Fruit fly (Drosophila melanogaster) whole organism, embryonic: ENCODE data around the gene CG33230.

Experiments used
- Antp ChIP-seq: fragments of 200-800 bp; sonication (Bioruptor generic); optimal IDR thresholded peaks from 3 replicates; lab custom pipeline; 2016; ENCODE audit warnings: missing biosample characterization, missing genetic modification characterization
- BEAF-32 ChIP-seq: fragments of 200-800 bp; sonication (Bioruptor generic); optimal IDR thresholded peaks from 3 replicates; lab custom pipeline; 2017; ENCODE audit warnings: missing biosample characterization, missing genetic modification characterization, mild to moderate bottlenecking, moderate library complexity, missing genetic modification reagents
- C15 ChIP-seq: fragments of 200-800 bp; sonication (Bioruptor generic); IDR thresholded peaks from 3 replicates; pipeline ENCODE4 v1.3.6; 2022; ENCODE audit warnings: missing biosample characterization, missing genetic modification characterization
- CG10321 ChIP-seq: fragments of 200-800 bp; sonication (Bioruptor generic); IDR thresholded peaks from 2 replicates; pipeline ENCODE4 v1.3.6; 2022; ENCODE audit warnings: missing biosample characterization, missing genetic modification characterization
- CG10979 ChIP-seq: fragments of 200-800 bp; sonication (Bioruptor generic); optimal IDR thresholded peaks from 2 replicates; lab custom pipeline; 2018; ENCODE audit warnings: missing biosample characterization, mild to moderate bottlenecking, missing genetic modification characterization, moderate library complexity
- CG11093 ChIP-seq: fragments of 200-800 bp; sonication (Bioruptor generic); IDR thresholded peaks from 3 replicates; pipeline ENCODE4 v1.3.6; 2022; ENCODE audit warnings: missing biosample characterization, missing genetic modification characterization
- CG11247 ChIP-seq: fragments of 200-800 bp; sonication (Bioruptor generic); IDR thresholded peaks from 2 replicates; pipeline ENCODE4 v1.3.6; 2022; ENCODE audit warnings: missing biosample characterization, missing genetic modification characterization
- CG11504 ChIP-seq: fragments of 200-800 bp; sonication (Bioruptor generic); optimal IDR thresholded peaks from 3 replicates; lab custom pipeline; 2019; ENCODE audit warnings: missing biosample characterization, mild to moderate bottlenecking, missing genetic modification characterization, moderate library complexity
- CG12659 ChIP-seq: fragments of 200-800 bp; sonication (Bioruptor generic); optimal IDR thresholded peaks from 3 replicates; lab custom pipeline; 2017; ENCODE audit warnings: mild to moderate bottlenecking, missing biosample characterization, missing genetic modification reagents, missing genetic modification characterization
- CG12942 ChIP-seq: fragments of 200-800 bp; sonication (Bioruptor generic); optimal IDR thresholded peaks from 3 replicates; lab custom pipeline; 2016; ENCODE audit warnings: missing biosample characterization, missing genetic modification characterization
- CG14014 ChIP-seq: fragments of 200-800 bp; sonication (Bioruptor generic); IDR thresholded peaks from 2 replicates; pipeline ENCODE4 v1.3.6; 2022; ENCODE audit warnings: missing biosample characterization, missing genetic modification characterization
- CG15601 ChIP-seq: fragments of 200-800 bp; sonication (Bioruptor generic); optimal IDR thresholded peaks from 3 replicates; lab custom pipeline; 2019; ENCODE audit warnings: missing biosample characterization, mild to moderate bottlenecking, missing genetic modification characterization, moderate library complexity
- CG18619 ChIP-seq: fragments of 200-800 bp; sonication (Bioruptor generic); optimal IDR thresholded peaks from 3 replicates; lab custom pipeline; 2017; ENCODE audit warnings: missing biosample characterization, mild to moderate bottlenecking, missing genetic modification characterization
- CG2120 ChIP-seq: fragments of 200-800 bp; sonication (Bioruptor generic); optimal IDR thresholded peaks from 3 replicates; lab custom pipeline; 2016; ENCODE audit warnings: missing biosample characterization, missing genetic modification characterization
- CG2129 ChIP-seq: fragments of 200-800 bp; sonication (Bioruptor generic); IDR thresholded peaks from 2 replicates; pipeline ENCODE4 v1.3.6; 2022; ENCODE audit warnings: missing biosample characterization, missing genetic modification characterization; ENCODE audit not compliant: partially characterized antibody
- CG5180 ChIP-seq: fragments of 200-800 bp; sonication (Bioruptor generic); optimal IDR thresholded peaks from 3 replicates; lab custom pipeline; 2017; ENCODE audit warnings: missing biosample characterization, missing genetic modification characterization, mild to moderate bottlenecking, moderate library complexity, missing genetic modification reagents
- CG6854 ChIP-seq: fragments of 200-800 bp; sonication (Bioruptor generic); optimal IDR thresholded peaks from 3 replicates; lab custom pipeline; 2017; ENCODE audit warnings: missing biosample characterization, mild to moderate bottlenecking, missing genetic modification characterization
- CG7556 ChIP-seq: fragments of 200-800 bp; sonication (Bioruptor generic); optimal IDR thresholded peaks from 2 replicates; lab custom pipeline; 2017; ENCODE audit warnings: missing biosample characterization, mild to moderate bottlenecking, missing genetic modification characterization
- CG9437 ChIP-seq: fragments of 200-800 bp; sonication (Bioruptor generic); optimal IDR thresholded peaks from 2 replicates; lab custom pipeline; 2018; ENCODE audit warnings: missing biosample characterization, mild to moderate bottlenecking, missing genetic modification characterization
- Eip74EF ChIP-seq, 2 experiments: fragments of 200-800 bp in 1 of 2; fragments of >200 bp in 1 of 2; sonication (Bioruptor generic) in 1 of 2; optimal IDR thresholded peaks; 2 replicates each; lab custom pipeline; 2017 to 2019; ENCODE audit warnings: missing biosample characterization in 2 of 2, missing genetic modification characterization in 2 of 2, mild to moderate bottlenecking in 1 of 2, moderate library complexity in 1 of 2
- GATAe ChIP-seq: fragments of 200-800 bp; sonication (Bioruptor generic); conservative IDR thresholded peaks from 2 replicates; pipeline ENCODE4 v1.3.6; 2022; ENCODE audit warnings: missing biosample characterization, missing genetic modification characterization
- Lhr ChIP-seq: fragments of 200-800 bp; sonication (Bioruptor generic); optimal IDR thresholded peaks from 3 replicates; lab custom pipeline; 2017; ENCODE audit warnings: mild to moderate bottlenecking, missing biosample characterization, missing genetic modification reagents, missing genetic modification characterization
- Lim3 ChIP-seq: fragments of 200-800 bp; sonication (Bioruptor generic); IDR thresholded peaks from 2 replicates; pipeline ENCODE4 v1.3.6; 2022; ENCODE audit warnings: missing biosample characterization, missing genetic modification characterization
- NK7.1 ChIP-seq: fragments of 200-800 bp; sonication (Bioruptor generic); optimal IDR thresholded peaks from 3 replicates; lab custom pipeline; 2016; ENCODE audit warnings: missing biosample characterization, missing genetic modification characterization
- Oaz ChIP-seq: fragments of 200-800 bp; sonication (Bioruptor generic); IDR thresholded peaks from 2 replicates; pipeline ENCODE4 v1.3.6; 2022; ENCODE audit warnings: missing biosample characterization, missing genetic modification characterization
- Poxn ChIP-seq: fragments of 200-800 bp; sonication (Bioruptor generic); IDR thresholded peaks from 2 replicates; pipeline ENCODE4 v1.3.6; 2022; ENCODE audit warnings: missing biosample characterization, missing genetic modification characterization
- Rfx ChIP-seq: fragments of 200-800 bp; sonication (Bioruptor generic); IDR thresholded peaks from 2 replicates; pipeline ENCODE4 v1.3.6; 2022; ENCODE audit warnings: missing biosample characterization, missing genetic modification characterization
- Sry-δ ChIP-seq: fragments of 200-800 bp; sonication (Bioruptor generic); optimal IDR thresholded peaks from 2 replicates; lab custom pipeline; 2016; ENCODE audit warnings: missing biosample characterization, missing genetic modification characterization
- bcd ChIP-seq: fragments of 200-800 bp; sonication (Bioruptor generic); optimal IDR thresholded peaks from 2 replicates; lab custom pipeline; 2017; ENCODE audit warnings: missing biosample characterization, mild to moderate bottlenecking, missing genetic modification characterization
- btn ChIP-seq: fragments of 200-800 bp; sonication (Bioruptor generic); optimal IDR thresholded peaks from 2 replicates; lab custom pipeline; 2016; ENCODE audit warnings: missing biosample characterization, missing genetic modification characterization
- chinmo ChIP-seq: fragments of 200-800 bp; sonication (Bioruptor generic); IDR thresholded peaks from 4 replicates; pipeline ENCODE4 v1.3.6; 2022; ENCODE audit warnings: missing biosample characterization, missing genetic modification characterization; ENCODE audit not compliant: partially characterized antibody
- crp ChIP-seq, 2 experiments: fragments of 200-800 bp; sonication (Bioruptor generic); optimal IDR thresholded peaks; 2 replicates in 1 of 2; 3 replicates in 1 of 2; lab custom pipeline; 2017; ENCODE audit warnings: missing biosample characterization in 2 of 2, missing genetic modification characterization in 2 of 2, mild to moderate bottlenecking in 1 of 2, moderate library complexity in 1 of 2
- da ChIP-seq: fragments of 200-800 bp; sonication (Bioruptor generic); optimal IDR thresholded peaks from 2 replicates; lab custom pipeline; 2016; ENCODE audit warnings: missing biosample characterization, missing genetic modification characterization
- gce ChIP-seq: fragments of 200-800 bp; sonication (Bioruptor generic); IDR thresholded peaks from 3 replicates; pipeline ENCODE4 v1.3.6; 2022; ENCODE audit warnings: missing biosample characterization, missing genetic modification characterization
- gcm2 ChIP-seq: fragments of 200-800 bp; sonication (Bioruptor generic); optimal IDR thresholded peaks from 2 replicates; lab custom pipeline; 2016; ENCODE audit warnings: missing biosample characterization, missing genetic modification characterization
- grau ChIP-seq: fragments of 200-800 bp; optimal IDR thresholded peaks from 3 replicates; lab custom pipeline; 2019; ENCODE audit warnings: missing biosample characterization, mild to moderate bottlenecking, missing genetic modification characterization, moderate library complexity
- grn ChIP-seq: fragments of 200-800 bp; sonication (Bioruptor generic); optimal IDR thresholded peaks from 3 replicates; lab custom pipeline; 2017; ENCODE audit warnings: missing biosample characterization, missing genetic modification characterization
- lbe ChIP-seq: fragments of 200-800 bp; sonication (Bioruptor generic); optimal IDR thresholded peaks from 2 replicates; lab custom pipeline; 2016; ENCODE audit warnings: missing biosample characterization, mild to moderate bottlenecking, missing genetic modification characterization
- lilli ChIP-seq: fragments of 200-800 bp; sonication (Bioruptor generic); optimal IDR thresholded peaks from 3 replicates; lab custom pipeline; 2016; ENCODE audit warnings: missing biosample characterization, missing genetic modification characterization
- mirr ChIP-seq: fragments of 200-800 bp; sonication (Bioruptor generic); optimal IDR thresholded peaks from 3 replicates; lab custom pipeline; 2018; ENCODE audit warnings: missing biosample characterization, mild to moderate bottlenecking, missing genetic modification characterization
- nerfin-1 ChIP-seq: fragments of 200-800 bp; sonication (Bioruptor generic); optimal IDR thresholded peaks from 3 replicates; lab custom pipeline; 2019; ENCODE audit warnings: missing biosample characterization, mild to moderate bottlenecking, missing genetic modification characterization, moderate library complexity
- phol ChIP-seq: fragments of 200-800 bp; sonication (Bioruptor generic); optimal IDR thresholded peaks from 3 replicates; lab custom pipeline; 2018; ENCODE audit warnings: missing biosample characterization, mild to moderate bottlenecking, missing genetic modification characterization, moderate library complexity
- pum ChIP-seq: fragments of 200-800 bp; sonication (Bioruptor generic); optimal IDR thresholded peaks from 2 replicates; lab custom pipeline; 2016; ENCODE audit warnings: missing biosample characterization, missing genetic modification characterization
- schlank ChIP-seq: fragments of 200-800 bp; sonication (Bioruptor generic); optimal IDR thresholded peaks from 2 replicates; lab custom pipeline; 2018; ENCODE audit warnings: missing biosample characterization, mild to moderate bottlenecking, missing genetic modification characterization
- sim ChIP-seq: fragments of 200-800 bp; sonication (Bioruptor generic); IDR thresholded peaks from 2 replicates; pipeline ENCODE4 v1.3.6; 2022; ENCODE audit warnings: missing biosample characterization, missing genetic modification characterization
- zen2 ChIP-seq: fragments of 200-800 bp; sonication (Bioruptor generic); IDR thresholded peaks from 3 replicates; pipeline ENCODE4 v1.3.6; 2022; ENCODE audit warnings: missing biosample characterization, missing genetic modification characterization; ENCODE audit not compliant: partially characterized antibody
- zf30C ChIP-seq: fragments of 200-800 bp; sonication (Bioruptor generic); optimal IDR thresholded peaks from 3 replicates; lab custom pipeline; 2018; ENCODE audit warnings: missing biosample characterization, mild to moderate bottlenecking, missing genetic modification characterization

The CG33230 gene

DNA sequence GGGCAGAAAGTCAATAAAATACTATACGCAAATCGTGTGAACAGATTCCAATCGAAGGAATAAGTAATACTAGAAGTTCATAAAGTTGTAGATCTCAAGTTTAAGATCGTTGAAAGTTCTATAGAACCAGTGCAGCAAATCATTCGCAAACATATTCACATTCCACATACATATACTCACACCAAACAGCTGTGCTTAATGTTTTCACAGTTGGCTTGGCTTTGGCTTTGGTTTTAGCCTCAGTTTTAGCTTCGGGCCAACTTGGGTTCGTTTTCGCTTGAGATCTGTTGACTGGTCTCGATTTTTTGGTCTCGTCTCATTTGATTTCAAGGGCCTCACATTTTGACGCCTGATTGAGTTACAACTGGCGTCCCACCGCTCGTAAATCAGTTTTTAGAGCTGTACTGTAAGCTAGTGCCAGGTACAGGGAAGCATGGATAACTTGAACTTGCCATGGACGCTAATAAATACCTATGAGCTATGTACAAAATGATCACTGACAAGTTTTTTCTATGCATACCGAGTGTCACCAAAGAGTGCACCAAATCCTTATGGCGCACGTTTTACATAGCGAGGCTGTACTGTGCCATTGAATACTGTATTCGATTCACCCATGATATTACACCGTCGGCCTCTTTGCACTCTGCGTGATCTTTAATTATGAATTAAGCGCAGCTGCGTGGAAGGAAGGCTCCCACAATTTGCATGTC lies 30.9 kb upstream of the CG33230 start (continued):
- no peak for TF ChIP-seq BEAF-32 (GFP tag; lab: Kevin White, UChicago)
- peak; percentile 84 for TF ChIP-seq mirr (GFP tag; lab: Kevin White, UChicago)
- peak; percentile 84 for TF ChIP-seq CG11247
- TF ChIP-seq CG2120 (GFP tag; lab: Kevin White, UChicago) = peak; percentile 89
- peak; percentile 41 for TF ChIP-seq gcm2 (GFP tag; lab: Kevin White, UChicago)
- peak; percentile 74 for TF ChIP-seq CG12659 (GFP tag; lab: Kevin White, UChicago)
- no peak for TF ChIP-seq lbe (GFP tag; lab: Kevin White, UChicago)
- TF ChIP-seq Oaz (GFP tag; lab: Robert Waterston, UW) = peak; percentile 78
- no peak for TF ChIP-seq CG2129 (GFP tag; lab: Robert Waterston, UW)
- TF ChIP-seq CG14014 (GFP tag; lab: Robert Waterston, UW) = peak; percentile 94
- peak; percentile 92 for TF ChIP-seq Antp
- peak; percentile 12 for TF ChIP-seq CG15601
- TF ChIP-seq gce (GFP tag; lab: Robert Waterston, UW) = peak; percentile 80
- peak in 1 of 2 experiments; percentile 8 for TF ChIP-seq crp (GFP tag; optimal IDR thresholded peaks at IDR 0.05; lab: Kevin White, UChicago)
- peak; percentile 73 for TF ChIP-seq phol
- TF ChIP-seq Poxn (GFP tag; lab: Robert Waterston, UW) = 0 out of 2 replicates have a peak, but pooled peaks have one; percentile 35
- TF ChIP-seq CG10321 (GFP tag; lab: Robert Waterston, UW) = peak; percentile 64
- TF ChIP-seq Rfx (GFP tag; lab: Robert Waterston, UW) = peak; percentile 95
- TF ChIP-seq bcd = peak; percentile 75
- TF ChIP-seq CG10979 = peak; percentile 74
- TF ChIP-seq nerfin-1 = peak; percentile 58
- peak; percentile 61 for TF ChIP-seq CG7556 (GFP tag; lab: Kevin White, UChicago)
- peak; percentile 53; the same call in 1 of the 4 replicates for TF ChIP-seq chinmo (GFP tag; lab: Robert Waterston, UW)
- peak; percentile 79; the same call in 1 of the 2 replicates for TF ChIP-seq sim (GFP tag; lab: Robert Waterston, UW)
- peak; percentile 24 for TF ChIP-seq da (GFP tag; lab: Kevin White, UChicago)
- peak; percentile 74 for TF ChIP-seq schlank (tag; lab: Kevin White, UChicago)
- TF ChIP-seq Lhr (GFP tag; lab: Kevin White, UChicago) = no peak
- no peak for TF ChIP-seq grn
- peak; percentile 64 for TF ChIP-seq CG12942
- TF ChIP-seq btn (GFP tag; lab: Kevin White, UChicago) = peak; percentile 53
- peak; percentile 40 for TF ChIP-seq CG6854 (GFP tag; lab: Kevin White, UChicago)
- peak; percentile 64; the same call in 1 of the 2 replicates for TF ChIP-seq GATAe (GFP tag; lab: Robert Waterston, UW)
- peak; percentile 56; the same call in 1 of the 3 replicates for TF ChIP-seq C15 (GFP tag; lab: Robert Waterston, UW)
- TF ChIP-seq pum = peak; percentile 76
- peak; percentile 51 for TF ChIP-seq CG5180 (GFP tag; lab: Kevin White, UChicago)
- no peak for TF ChIP-seq zf30C (GFP tag; lab: Kevin White, UChicago)
- peak; percentile 82 for TF ChIP-seq lilli (GFP tag; lab: Kevin White, UChicago)
- peak; percentile 74 for TF ChIP-seq NK7.1
- no peak for TF ChIP-seq zen2
- peak; percentile 48 for TF ChIP-seq Sry-δ (GFP tag; lab: Kevin White, UChicago)
- peak; percentile 94 for TF ChIP-seq grau (tag; lab: Kevin White, UChicago)
- peak; percentile 48; the same call in 1 of the 2 replicates for TF ChIP-seq Lim3 (GFP tag; lab: Robert Waterston, UW)
- TF ChIP-seq CG11504 (tag; lab: Kevin White, UChicago) = peak; percentile 88
- TF ChIP-seq CG9437 (GFP tag; lab: Kevin White, UChicago) = peak; percentile 33
- peak in 1 of 2 experiments; percentile 35 for TF ChIP-seq Eip74EF (GFP tag; optimal IDR thresholded peaks at IDR 0.05; lab: Kevin White, UChicago)
- peak; percentile 65 for TF ChIP-seq CG18619 (GFP tag; lab: Kevin White, UChicago)
- peak; percentile 69 for TF ChIP-seq CG11093
